Fruit fly (Drosophila melanogaster) whole organism, prepupa: ENCODE results near the gene CG11349.

Experiments
- Blimp-1 ChIP-seq: fragments of 200-800 bp; sonication (Bioruptor generic); optimal IDR thresholded peaks from 3 replicates; lab custom pipeline; 2017; ENCODE audit warnings: missing biosample characterization, missing genetic modification characterization, mild to moderate bottlenecking, moderate library complexity, missing genetic modification reagents
- CG11294 ChIP-seq: fragments of 200-800 bp; sonication (Bioruptor generic); IDR thresholded peaks from 2 replicates; pipeline ENCODE4 v1.3.6; 2022; ENCODE audit warnings: missing biosample characterization, missing genetic modification characterization
- CG11762 ChIP-seq: fragments of 200-800 bp; sonication (Bioruptor generic); optimal IDR thresholded peaks from 3 replicates; lab custom pipeline; 2016; ENCODE audit warnings: missing biosample characterization, missing genetic modification characterization; ENCODE audit not compliant: insufficient read depth
- CG15336 ChIP-seq: fragments of 200-800 bp; sonication (Bioruptor generic); IDR thresholded peaks from 2 replicates; pipeline ENCODE4 v1.3.6; 2022; ENCODE audit warnings: missing biosample characterization, missing genetic modification characterization
- CG1621 ChIP-seq: fragments of 200-800 bp; sonication (Bioruptor generic); optimal IDR thresholded peaks from 3 replicates; lab custom pipeline; 2018; ENCODE audit warnings: missing biosample characterization, mild to moderate bottlenecking, missing genetic modification characterization
- CG34406 ChIP-seq: fragments of 200-800 bp; sonication (Bioruptor generic); optimal IDR thresholded peaks from 3 replicates; lab custom pipeline; 2016; ENCODE audit warnings: missing biosample characterization, missing genetic modification characterization
- CG3919 ChIP-seq: fragments of 200-800 bp; sonication (Bioruptor generic); optimal IDR thresholded peaks from 3 replicates; lab custom pipeline; 2016; ENCODE audit warnings: missing biosample characterization, missing genetic modification characterization
- CG6163 ChIP-seq: fragments of 200-800 bp; sonication (Bioruptor generic); IDR thresholded peaks from 3 replicates; pipeline ENCODE4 v1.3.6; 2022; ENCODE audit warnings: missing biosample characterization, missing genetic modification characterization
- CG6276 ChIP-seq: fragments of 200-800 bp; sonication (Bioruptor generic); optimal IDR thresholded peaks from 2 replicates; lab custom pipeline; 2017; ENCODE audit warnings: missing biosample characterization, mild to moderate bottlenecking, missing genetic modification characterization
- CG6792 ChIP-seq: fragments of 200-800 bp; sonication (Bioruptor generic); optimal IDR thresholded peaks from 3 replicates; lab custom pipeline; 2016; ENCODE audit warnings: missing biosample characterization, missing genetic modification characterization
- CG6854 ChIP-seq: fragments of 200-800 bp; sonication (Bioruptor generic); optimal IDR thresholded peaks from 2 replicates; lab custom pipeline; 2017; ENCODE audit warnings: missing biosample characterization, mild to moderate bottlenecking, missing genetic modification characterization
- CG8119 ChIP-seq: fragments of 200-800 bp; sonication (Bioruptor generic); IDR thresholded peaks from 3 replicates; pipeline ENCODE4 v1.3.6; 2022; ENCODE audit warnings: missing biosample characterization, missing genetic modification characterization
- Eip75B ChIP-seq: fragments of 200-800 bp; sonication (Bioruptor generic); optimal IDR thresholded peaks from 3 replicates; lab custom pipeline; 2016; ENCODE audit warnings: missing biosample characterization, missing genetic modification characterization
- Eip78C ChIP-seq: fragments of 200-800 bp; sonication (Bioruptor generic); peaks from one replicate; lab custom pipeline; 2016; ENCODE audit warnings: missing biosample characterization, missing genetic modification characterization
- Eip93F ChIP-seq: fragments of 200-800 bp; sonication (Bioruptor generic); optimal IDR thresholded peaks from 2 replicates; lab custom pipeline; 2016; ENCODE audit warnings: missing biosample characterization, mild to moderate bottlenecking, missing genetic modification characterization
- Ets21C ChIP-seq: fragments of 200-800 bp; sonication (Bioruptor generic); optimal IDR thresholded peaks from 3 replicates; lab custom pipeline; 2016; ENCODE audit warnings: missing biosample characterization, missing genetic modification characterization
- Ets96B ChIP-seq: fragments of 200-800 bp; optimal IDR thresholded peaks from 2 replicates; lab custom pipeline; 2019; ENCODE audit warnings: missing biosample characterization, mild to moderate bottlenecking, missing genetic modification characterization, moderate library complexity
- Gug ChIP-seq: fragments of 200-800 bp; sonication (Bioruptor generic); IDR thresholded peaks from 2 replicates; pipeline ENCODE4 v1.3.6; 2022; ENCODE audit warnings: missing biosample characterization, missing genetic modification characterization
- Hr38 ChIP-seq: sonication (Bioruptor generic); optimal IDR thresholded peaks from 2 replicates; lab custom pipeline; 2016; ENCODE audit warnings: missing biosample characterization, missing genetic modification characterization
- Lpt ChIP-seq: fragments of 200-800 bp; sonication (Bioruptor generic); optimal IDR thresholded peaks from 3 replicates; lab custom pipeline; 2016; ENCODE audit warnings: missing biosample characterization, missing genetic modification characterization
- Smox ChIP-seq: fragments of 200-800 bp; sonication (Bioruptor generic); optimal IDR thresholded peaks from 3 replicates; lab custom pipeline; 2016; ENCODE audit warnings: missing biosample characterization, missing genetic modification characterization
- Sox15 ChIP-seq: fragments of 200-800 bp; sonication (Bioruptor generic); optimal IDR thresholded peaks from 3 replicates; lab custom pipeline; 2016; ENCODE audit warnings: missing biosample characterization, missing genetic modification characterization
- acj6 ChIP-seq: fragments of 200-800 bp; sonication (Bioruptor generic); optimal IDR thresholded peaks from 3 replicates; lab custom pipeline; 2016; ENCODE audit warnings: missing biosample characterization, missing genetic modification characterization
- cyc ChIP-seq: fragments of 200-800 bp; sonication (Bioruptor generic); optimal IDR thresholded peaks from 3 replicates; lab custom pipeline; 2016; ENCODE audit warnings: missing biosample characterization, missing genetic modification characterization
- dsx ChIP-seq: fragments of 200-800 bp; optimal IDR thresholded peaks from 3 replicates; lab custom pipeline; 2019; ENCODE audit warnings: missing biosample characterization, mild to moderate bottlenecking, missing genetic modification characterization, moderate library complexity; ENCODE audit not compliant: poor library complexity, severe bottlenecking
- eg ChIP-seq: fragments of 200-800 bp; sonication (Bioruptor generic); IDR thresholded peaks from 3 replicates; pipeline ENCODE4 v1.3.6; 2022; ENCODE audit warnings: missing biosample characterization, missing genetic modification characterization
- fd59A ChIP-seq: fragments of 200-800 bp; sonication (Bioruptor generic); optimal IDR thresholded peaks from 2 replicates; lab custom pipeline; 2017; ENCODE audit warnings: missing biosample characterization, mild to moderate bottlenecking, missing genetic modification characterization, missing genetic modification reagents
- lz ChIP-seq: fragments of 200-800 bp; sonication (Bioruptor generic); optimal IDR thresholded peaks from 3 replicates; lab custom pipeline; 2016; ENCODE audit warnings: missing biosample characterization, missing genetic modification characterization
- salr ChIP-seq, 2 experiments: fragments of 200-800 bp; sonication (Bioruptor generic); optimal IDR thresholded peaks; 3 replicates each; lab custom pipeline; 2016 to 2018; ENCODE audit warnings: missing biosample characterization in 2 of 2, missing genetic modification characterization in 2 of 2, mild to moderate bottlenecking in 1 of 2
- spab ChIP-seq: fragments of 200-800 bp; sonication (Bioruptor generic); optimal IDR thresholded peaks from 2 replicates; lab custom pipeline; 2017; ENCODE audit warnings: missing biosample characterization, mild to moderate bottlenecking, missing genetic modification characterization, missing genetic modification reagents
- topi ChIP-seq: fragments of 200-800 bp; sonication (Bioruptor generic); optimal IDR thresholded peaks from 3 replicates; lab custom pipeline; 2016; ENCODE audit warnings: missing biosample characterization, missing genetic modification characterization
- vri ChIP-seq: fragments of 200-800 bp; sonication (Bioruptor generic); optimal IDR thresholded peaks from 3 replicates; lab custom pipeline; 2016; ENCODE audit warnings: missing biosample characterization, mild to moderate bottlenecking, missing genetic modification characterization

The CG11349 gene

DNA sequence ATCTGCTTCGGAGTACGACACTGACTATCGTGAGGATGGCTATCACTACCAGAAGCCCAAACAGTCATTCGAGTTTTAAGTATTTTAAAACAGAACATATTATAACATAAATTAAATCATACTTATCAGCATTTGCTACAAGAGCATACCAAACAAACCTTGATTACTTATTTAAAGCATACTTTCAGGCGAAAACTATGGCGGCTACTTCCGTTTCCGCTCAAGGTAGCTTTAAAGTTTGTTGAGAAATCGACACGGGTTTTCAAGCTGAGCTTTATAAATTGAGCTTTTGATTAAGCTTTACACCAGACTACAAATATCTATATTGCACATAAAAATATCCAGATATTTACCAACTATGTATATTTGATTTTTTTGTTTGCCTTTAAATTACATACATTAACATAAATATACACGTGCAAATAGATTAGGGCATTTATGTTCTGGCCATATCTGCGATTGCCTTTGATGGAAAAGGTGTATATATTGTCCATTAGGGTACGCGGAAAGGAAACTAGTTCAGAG, 2.1 kb downstream of the CG11349 start (continued):
- TF ChIP-seq Gug (no peak), Eip93F (GFP tag; lab: Kevin White, UChicago) (no peak), topi (GFP tag; lab: Kevin White, UChicago) (peak; percentile 19), CG6276 (peak; percentile 28), cyc (GFP tag; lab: Kevin White, UChicago) (peak; percentile 2), CG11294 (no peak), Eip75B (peak; percentile 40), vri (peak; percentile 4), salr (GFP tag; optimal IDR thresholded peaks at IDR 0.05; lab: Kevin White, UChicago) (peak in 1 of 2 experiments; percentile 35), CG11762 (GFP tag; lab: Kevin White, UChicago) (peak; percentile 26), Smox (peak; percentile 17), acj6 (GFP tag; lab: Kevin White, UChicago) (peak; percentile 28), Eip78C (GFP tag; lab: Kevin White, UChicago) (peak; percentile 90), Blimp-1 (no peak), Ets96B (tag; lab: Kevin White, UChicago) (no peak), CG6792 (GFP tag; lab: Kevin White, UChicago) (peak; percentile 6), dsx (GFP tag; lab: Kevin White, UChicago) (no peak), CG15336 (GFP tag; lab: Robert Waterston, UW) (peak; percentile 48; the same call in 1 of the 2 replicates), CG8119 (GFP tag; lab: Robert Waterston, UW) (peak; percentile 23; the same call in 1 of the 3 replicates)

DNA sequence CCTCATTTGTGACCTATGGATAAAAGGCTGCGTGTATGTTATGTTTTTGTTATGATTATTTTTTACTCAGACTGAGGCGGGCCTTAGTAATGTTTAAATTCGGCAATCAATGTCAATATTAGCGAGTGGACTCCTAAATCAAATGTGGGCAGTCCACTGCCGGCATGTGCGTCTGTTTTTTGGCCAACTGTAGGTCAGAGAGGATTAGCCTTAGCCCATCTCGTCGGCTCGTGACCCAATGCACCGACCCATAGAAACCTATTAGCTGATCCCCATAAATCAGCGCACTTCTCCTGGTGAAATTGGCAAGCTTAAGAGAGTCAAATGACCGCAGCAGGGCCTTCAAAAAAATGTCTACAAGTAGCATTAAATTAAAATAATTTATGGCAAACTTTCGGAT, 2.8 kb downstream of the CG11349 start:
- TF ChIP-seq CG3919 (no peak), CG6276 (no peak), CG6792 (GFP tag; lab: Kevin White, UChicago) (no peak), CG8119 (GFP tag; lab: Robert Waterston, UW) (0 out of 3 replicates have a peak, but pooled peaks have one; percentile 2)

DNA sequence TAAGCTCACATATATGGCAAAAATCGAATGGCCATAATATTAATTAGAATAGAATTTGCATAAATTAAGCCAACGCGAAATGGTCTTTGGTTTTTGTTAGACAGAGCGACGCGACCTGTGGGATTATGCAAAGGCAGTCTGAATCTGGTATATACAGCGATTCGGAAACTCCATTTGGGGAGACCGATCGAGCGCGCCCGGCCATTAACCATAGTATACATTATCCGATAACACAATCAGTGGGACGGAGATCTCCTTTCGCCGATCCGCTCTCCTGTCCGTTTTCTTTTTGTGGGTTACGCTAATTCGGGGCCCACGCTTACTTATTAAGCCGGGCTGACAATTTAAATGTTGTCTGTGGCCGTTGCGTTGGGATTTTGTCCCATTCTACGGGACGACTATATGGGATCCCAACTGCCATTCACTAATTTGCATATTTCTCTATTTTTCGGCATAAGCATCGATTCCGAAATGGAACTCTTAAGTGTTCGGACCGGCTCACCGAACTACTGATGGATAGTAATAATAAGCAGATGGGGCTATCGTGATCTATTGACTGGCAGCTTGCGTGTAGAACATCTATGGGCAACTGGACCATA, 4.9 kb downstream of the CG11349 start:
- TF ChIP-seq lz (GFP tag; lab: Kevin White, UChicago), result no peak
- TF ChIP-seq Hr38 (GFP tag; lab: Kevin White, UChicago), result no peak
- no peak for TF ChIP-seq Lpt
- no peak for TF ChIP-seq salr (GFP tag; optimal IDR thresholded peaks at IDR 0.05; lab: Kevin White, UChicago)
- no peak for TF ChIP-seq CG11294
- TF ChIP-seq spab (GFP tag; lab: Kevin White, UChicago), result no peak
- TF ChIP-seq CG6163 (GFP tag; lab: Robert Waterston, UW), result no peak
- TF ChIP-seq CG1621 (tag; lab: Kevin White, UChicago), result no peak
- no peak for TF ChIP-seq fd59A (GFP tag; lab: Kevin White, UChicago)
- TF ChIP-seq eg (GFP tag; lab: Robert Waterston, UW), result no peak
- no peak for TF ChIP-seq Eip75B
- no peak for TF ChIP-seq cyc (GFP tag; lab: Kevin White, UChicago)
- no peak for TF ChIP-seq CG3919
- no peak for TF ChIP-seq Sox15 (GFP tag; lab: Kevin White, UChicago)
- no peak for TF ChIP-seq CG34406
- no peak for TF ChIP-seq CG6854 (GFP tag; lab: Kevin White, UChicago)

DNA sequence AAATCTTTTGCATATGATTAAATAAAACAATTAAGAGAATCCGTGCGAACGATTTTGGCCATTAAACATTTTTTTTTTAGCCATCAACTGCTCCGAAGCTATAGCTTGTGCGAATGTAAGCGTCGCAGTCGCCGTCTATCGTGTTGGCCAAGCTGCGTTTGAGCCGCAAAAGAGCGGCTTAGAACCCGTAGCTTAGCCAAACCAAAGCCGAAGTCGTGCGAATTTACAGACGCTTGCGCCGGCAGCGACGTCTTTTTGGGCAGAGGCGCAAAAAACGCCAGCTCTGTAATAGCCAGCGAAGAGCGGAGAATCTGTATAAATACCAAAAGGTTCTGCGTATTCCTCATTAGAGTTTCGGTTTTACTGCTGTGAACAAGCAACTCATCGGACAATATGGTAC, 7.1 kb downstream of the CG11349 start, which contains the start of gene CG7465:
CG7465 (plus strand) TSS at position 346 of the 400 bp plus-strand sequence.
- no peak for TF ChIP-seq fd59A (GFP tag; lab: Kevin White, UChicago)
- no peak for TF ChIP-seq salr (GFP tag; optimal IDR thresholded peaks at IDR 0.05; lab: Kevin White, UChicago)
- no peak for TF ChIP-seq dsx (GFP tag; lab: Kevin White, UChicago)
- no peak for TF ChIP-seq Ets21C (GFP tag; lab: Kevin White, UChicago)
- no peak for TF ChIP-seq Sox15 (GFP tag; lab: Kevin White, UChicago)
- TF ChIP-seq CG11762 (GFP tag; lab: Kevin White, UChicago), result no peak
